Worm (Caenorhabditis elegans) whole organism, late embryonic: Measurements from ENCODE around the gene T25B9.9.

Experiments used
- C08G9.2 ChIP-seq: sonication (generic microtip); optimal IDR thresholded peaks from 2 replicates; lab custom pipeline; 2016; ENCODE audit warnings: mild to moderate bottlenecking, missing genetic modification characterization, moderate library complexity, missing compliant biosample characterization
- Y22D7AL.16 ChIP-seq: sonication (generic microtip); optimal IDR thresholded peaks from 2 replicates; lab custom pipeline; 2016; ENCODE audit warnings: missing genetic modification characterization, missing compliant biosample characterization
- ahr-1 ChIP-seq: sonication (generic microtip); optimal IDR thresholded peaks from 2 replicates; lab custom pipeline; 2016; ENCODE audit warnings: missing genetic modification characterization, missing compliant biosample characterization
- ceh-18 ChIP-seq: sonication (generic microtip); optimal IDR thresholded peaks from 2 replicates; lab custom pipeline; 2016; ENCODE audit warnings: missing genetic modification characterization, missing compliant biosample characterization
- ceh-19 ChIP-seq: fragments of 200-800 bp; sonication (Bioruptor generic); optimal IDR thresholded peaks from 2 replicates; lab custom pipeline; 2018; ENCODE audit warnings: mild to moderate bottlenecking, missing genetic modification characterization, missing compliant biosample characterization
- ceh-2 ChIP-seq: sonication (generic microtip); optimal IDR thresholded peaks from 2 replicates; lab custom pipeline; 2016; ENCODE audit warnings: missing genotype, missing genetic modification characterization, missing compliant biosample characterization
- ceh-22 ChIP-seq: sonication (generic microtip); optimal IDR thresholded peaks from 2 replicates; lab custom pipeline; 2017; ENCODE audit warnings: missing biosample characterization, missing genetic modification characterization
- ceh-24 ChIP-seq: sonication (generic microtip); optimal IDR thresholded peaks from 2 replicates; lab custom pipeline; 2016; ENCODE audit warnings: mild to moderate bottlenecking, missing genetic modification characterization, missing compliant biosample characterization
- ceh-30 ChIP-seq: fragments of 150-350 bp; optimal IDR thresholded peaks from 2 replicates; lab custom pipeline; 2014; ENCODE audit warnings: missing biosample characterization, missing genetic modification characterization
- ceh-31 ChIP-seq: sonication (generic microtip); optimal IDR thresholded peaks from 2 replicates; lab custom pipeline; 2016; ENCODE audit warnings: missing genetic modification characterization, missing compliant biosample characterization
- ceh-34 ChIP-seq: sonication (generic microtip); optimal IDR thresholded peaks from 2 replicates; lab custom pipeline; 2016; ENCODE audit warnings: mild to moderate bottlenecking, missing genetic modification characterization, missing compliant biosample characterization
- ceh-45 ChIP-seq: fragments of 200-800 bp; sonication (Bioruptor generic); IDR thresholded peaks from 2 replicates; pipeline ENCODE4 v1.3.6; 2022; ENCODE audit warnings: missing genetic modification reagents, missing genetic modification characterization, missing compliant biosample characterization
- che-1 ChIP-seq: sonication (generic microtip); optimal IDR thresholded peaks from 2 replicates; lab custom pipeline; 2016; ENCODE audit warnings: mild to moderate bottlenecking, missing genetic modification characterization, missing compliant biosample characterization
- dve-1 ChIP-seq: sonication (generic microtip); optimal IDR thresholded peaks from 2 replicates; lab custom pipeline; 2017; ENCODE audit warnings: antibody characterized with exemption, mild to moderate bottlenecking, missing genetic modification characterization, missing compliant biosample characterization
- elt-2 ChIP-seq: sonication (generic microtip); optimal IDR thresholded peaks from 2 replicates; lab custom pipeline; 2016; ENCODE audit warnings: missing genetic modification reagents, missing genetic modification characterization, missing compliant biosample characterization
- elt-4 ChIP-seq: sonication (generic microtip); optimal IDR thresholded peaks from 2 replicates; lab custom pipeline; 2016; ENCODE audit warnings: missing genetic modification characterization, missing compliant biosample characterization
- eyg-1 ChIP-seq: sonication (generic microtip); optimal IDR thresholded peaks from 2 replicates; lab custom pipeline; 2016; ENCODE audit warnings: missing genotype, missing genetic modification characterization, missing compliant biosample characterization
- fax-1 ChIP-seq: sonication (generic microtip); optimal IDR thresholded peaks from 2 replicates; lab custom pipeline; 2016; ENCODE audit warnings: missing genotype, missing genetic modification characterization, missing compliant biosample characterization
- fkh-10 ChIP-seq: fragments of 150-350 bp; optimal IDR thresholded peaks from 2 replicates; lab custom pipeline; 2014; ENCODE audit warnings: missing biosample characterization, missing genetic modification reagents, missing genetic modification characterization
- hlh-15 ChIP-seq: sonication (generic microtip); optimal IDR thresholded peaks from 2 replicates; lab custom pipeline; 2016; ENCODE audit warnings: missing genetic modification characterization, missing compliant biosample characterization
- hlh-30 ChIP-seq: sonication (generic microtip); optimal IDR thresholded peaks from 2 replicates; lab custom pipeline; 2017; ENCODE audit warnings: antibody characterized with exemption, missing genetic modification characterization, missing compliant biosample characterization; ENCODE audit not compliant: insufficient read depth
- odd-2 ChIP-seq: sonication (generic microtip); optimal IDR thresholded peaks from 2 replicates; lab custom pipeline; 2017; ENCODE audit warnings: antibody characterized with exemption, mild to moderate bottlenecking, missing genetic modification characterization, missing compliant biosample characterization
- pag-3 ChIP-seq: sonication (generic microtip); optimal IDR thresholded peaks from 2 replicates; lab custom pipeline; 2016; ENCODE audit warnings: missing compliant biosample characterization, missing genetic modification characterization, borderline replicate concordance
- pha-4 ChIP-seq: fragments of 150-350 bp; optimal IDR thresholded peaks from 2 replicates; lab custom pipeline; 2018; ENCODE audit warnings: missing biosample characterization, missing genetic modification reagents, missing genetic modification characterization
- pqm-1 ChIP-seq: sonication (generic microtip); optimal IDR thresholded peaks from 2 replicates; lab custom pipeline; 2016; ENCODE audit warnings: missing genetic modification characterization, missing compliant biosample characterization
- rnt-1 ChIP-seq: sonication (generic microtip); optimal IDR thresholded peaks from 2 replicates; lab custom pipeline; 2016; ENCODE audit warnings: missing genetic modification characterization, missing compliant biosample characterization
- sdc-2 ChIP-seq: sonication (generic microtip); optimal IDR thresholded peaks from 2 replicates; lab custom pipeline; 2016; ENCODE audit warnings: missing genotype, missing genetic modification characterization, missing compliant biosample characterization
- sox-4 ChIP-seq: sonication (generic microtip); optimal IDR thresholded peaks from 2 replicates; lab custom pipeline; 2017; ENCODE audit warnings: mild to moderate bottlenecking, missing genetic modification characterization, inconsistent platforms, missing compliant biosample characterization
- tbx-2 ChIP-seq: sonication (generic microtip); optimal IDR thresholded peaks from 2 replicates; lab custom pipeline; 2016; ENCODE audit warnings: missing genetic modification characterization, missing compliant biosample characterization
- ttx-3 ChIP-seq: sonication (generic microtip); optimal IDR thresholded peaks from 2 replicates; lab custom pipeline; 2016; ENCODE audit warnings: missing genetic modification reagents, missing genetic modification characterization, missing compliant biosample characterization
- unc-42 ChIP-seq: sonication (generic microtip); optimal IDR thresholded peaks from 2 replicates; lab custom pipeline; 2016; ENCODE audit warnings: missing genotype, missing genetic modification characterization, missing compliant biosample characterization
- unc-86 ChIP-seq: sonication (generic microtip); optimal IDR thresholded peaks from 2 replicates; lab custom pipeline; 2016; ENCODE audit warnings: missing genetic modification characterization, missing compliant biosample characterization
- ztf-16 ChIP-seq: sonication (generic microtip); optimal IDR thresholded peaks from 2 replicates; lab custom pipeline; 2017; ENCODE audit warnings: missing genetic modification characterization, missing compliant biosample characterization

Gene T25B9.9

DNA sequence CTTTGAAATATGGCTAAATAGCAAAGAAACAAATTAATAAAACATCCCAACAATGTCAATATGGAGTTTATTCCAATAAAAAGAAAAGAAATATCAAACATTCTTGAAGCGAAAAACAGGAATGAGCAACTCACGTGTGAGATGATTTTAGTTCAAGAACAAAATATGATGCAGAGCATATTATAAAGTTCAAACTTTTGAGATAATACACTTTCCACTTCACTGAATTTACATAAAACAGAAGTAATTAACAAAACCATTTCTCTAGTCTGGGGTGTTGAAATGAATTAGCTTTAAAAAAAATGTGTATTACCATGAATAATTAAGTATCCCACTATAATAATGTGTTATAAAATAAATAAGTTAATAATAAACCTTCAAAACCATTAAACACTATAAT lies 17.3 kb downstream of the T25B9.9 start, which contains the start of gene srd-7:
srd-7 (minus strand) TSS at position 101 of the 400 bp plus-strand sequence.
- TF ChIP-seq hlh-15 (tag; lab: Kevin White, UChicago) (no peak), unc-86 (no peak), pag-3 (tag; lab: Kevin White, UChicago) (no peak), hlh-30 (tag; lab: Kevin White, UChicago) (no peak)
- TF ChIP-seq, all 69 proteins: peak for 0

DNA sequence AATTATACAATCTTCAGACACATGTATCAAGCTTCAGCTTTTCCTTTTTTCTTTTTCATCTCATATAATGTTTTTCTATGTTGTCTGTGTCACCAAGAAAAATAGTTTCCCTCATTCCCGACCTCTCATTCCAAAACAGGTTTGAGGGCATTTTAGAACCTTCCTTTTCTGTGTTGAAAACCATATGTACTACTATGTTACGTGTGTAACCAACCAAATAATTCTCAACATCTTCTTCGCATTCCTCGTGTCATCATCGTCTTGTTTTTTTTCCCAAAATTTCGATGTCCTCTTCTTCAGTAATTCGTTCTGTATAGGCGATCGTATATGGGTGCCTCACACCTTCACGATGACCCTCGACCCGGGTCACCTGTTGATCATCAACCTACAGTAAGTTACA lies 20.9 kb downstream of the T25B9.9 start, which contains the start of gene pept-2:
pept-2 (plus strand) TSS at position 301 of the 400 bp plus-strand sequence.
- no peak for TF ChIP-seq ceh-24 (tag; lab: Kevin White, UChicago)
- no peak for TF ChIP-seq tbx-2 (tag; lab: Kevin White, UChicago)
- no peak for TF ChIP-seq odd-2 (tag; lab: Kevin White, UChicago)
- no peak for TF ChIP-seq fkh-10 (GFP tag; lab: Kevin White, UChicago)
- TF ChIP-seq C08G9.2 (tag; lab: Kevin White, UChicago), result no peak
- TF ChIP-seq elt-4 (tag; lab: Kevin White, UChicago), result no peak
- TF ChIP-seq ceh-45 (GFP tag; lab: Robert Waterston, UW), result no peak
- TF ChIP-seq eyg-1, result no peak
- TF ChIP-seq ceh-31 (tag; lab: Kevin White, UChicago), result no peak
- no peak for TF ChIP-seq sox-4 (tag; lab: Kevin White, UChicago)
- no peak for TF ChIP-seq ahr-1 (tag; lab: Kevin White, UChicago)
- no peak for TF ChIP-seq unc-42 (tag; lab: Kevin White, UChicago)
- no peak for TF ChIP-seq che-1 (tag; lab: Kevin White, UChicago)
- no peak for TF ChIP-seq ceh-19
- TF ChIP-seq dve-1, result no peak
- TF ChIP-seq fax-1 (tag; lab: Kevin White, UChicago), result no peak
- no peak for TF ChIP-seq ceh-34 (tag; lab: Kevin White, UChicago)
- no peak for TF ChIP-seq sdc-2 (tag; lab: Kevin White, UChicago)

DNA sequence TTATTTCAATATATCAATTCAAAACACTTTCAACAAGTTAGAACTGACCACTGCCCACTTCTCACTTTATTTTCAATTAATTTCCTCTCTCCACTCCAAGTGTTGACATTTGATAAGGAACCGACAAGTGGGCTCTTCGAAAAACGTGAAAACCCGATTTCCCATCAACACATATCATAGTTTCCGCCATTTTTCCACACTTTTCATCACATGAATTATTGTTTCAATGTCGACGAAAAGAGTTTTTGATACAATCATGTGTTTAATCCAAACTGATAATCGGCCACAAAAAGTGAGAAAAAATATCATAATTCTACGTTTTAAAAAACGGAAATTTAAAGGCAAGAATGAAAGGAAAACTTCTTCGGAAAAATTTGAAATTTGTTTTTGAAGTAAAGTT lies 26.2 kb downstream of the T25B9.9 start:
- TF ChIP-seq pqm-1 (no peak), ceh-2 (tag; lab: Kevin White, UChicago) (no peak), ceh-34 (tag; lab: Kevin White, UChicago) (no peak)
- TF ChIP-seq, all 69 proteins: peak for 0

DNA sequence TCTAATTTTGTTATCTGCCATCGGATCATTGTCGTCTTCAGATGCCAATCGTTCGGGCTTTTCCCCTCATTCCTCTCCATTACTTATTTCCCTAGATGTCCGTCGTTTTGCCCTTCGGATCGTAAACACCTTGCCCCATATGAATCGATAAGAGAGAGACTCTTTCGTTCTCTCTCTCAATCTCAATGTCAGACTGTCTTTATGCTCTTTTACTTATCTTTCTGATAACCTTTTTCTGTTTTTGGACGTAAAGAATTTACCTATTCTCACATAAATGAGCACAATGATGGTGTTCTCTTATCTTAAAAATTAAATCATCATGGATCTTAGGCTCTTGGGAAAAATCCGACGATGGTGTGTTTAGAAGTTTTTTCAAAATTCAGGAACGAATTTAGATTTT lies 27.3 kb downstream of the T25B9.9 start:
- TF ChIP-seq elt-2, result peak; percentile 53
- TF ChIP-seq ahr-1 (tag; lab: Kevin White, UChicago), result no peak
- no peak for TF ChIP-seq ceh-22 (tag; lab: Kevin White, UChicago)

DNA sequence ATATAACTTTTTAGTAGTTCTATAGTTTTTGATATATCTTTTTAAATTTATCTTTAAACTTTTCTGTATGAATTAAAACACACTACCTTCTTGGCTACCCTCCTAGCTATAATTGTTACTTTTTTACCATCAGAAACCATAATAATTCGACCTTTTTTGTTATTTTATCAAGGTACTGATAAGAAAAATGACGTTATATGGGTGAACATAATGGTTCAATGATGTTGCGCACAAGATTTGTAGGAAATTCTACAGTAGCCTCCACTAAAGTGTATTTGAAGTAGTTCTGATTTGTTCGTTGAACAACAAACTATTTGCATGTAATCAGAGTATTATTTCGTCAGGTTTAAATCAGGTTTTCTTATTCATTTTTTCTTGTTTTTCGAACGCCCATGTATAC lies 29.2 kb downstream of the T25B9.9 start:
- TF ChIP-seq ceh-18 (tag; lab: Kevin White, UChicago) (no peak), pag-3 (tag; lab: Kevin White, UChicago) (no peak), ttx-3 (no peak), elt-2 (peak; percentile 36), Y22D7AL.16 (no peak), pha-4 (tag; lab: Kevin White, UChicago) (no peak), rnt-1 (tag; lab: Kevin White, UChicago) (no peak), ztf-16 (tag; lab: Kevin White, UChicago) (no peak)

DNA sequence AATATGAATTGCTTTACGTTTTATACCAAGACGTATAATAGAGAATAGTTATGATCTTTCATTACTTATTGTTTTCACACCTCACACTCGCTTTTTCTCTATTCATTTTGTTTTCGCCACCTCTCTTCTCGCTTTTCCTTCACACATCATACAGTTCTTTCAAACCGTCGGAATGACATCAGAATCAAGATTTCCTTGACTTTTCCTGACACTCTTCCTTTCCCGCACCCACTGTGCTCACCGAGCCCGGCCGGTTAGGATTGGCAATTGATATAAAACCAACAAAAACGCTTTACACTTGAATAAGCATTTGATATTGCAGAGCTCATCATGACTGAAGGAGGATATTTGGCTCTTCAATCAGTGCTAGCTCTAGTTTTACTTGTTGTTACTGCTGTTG lies 29.9 kb downstream of the T25B9.9 start, which contains the start of gene zipt-2.1:
zipt-2.1 (plus strand) TSS at position 301 of the 400 bp plus-strand sequence.
- no peak for TF ChIP-seq ceh-30 (tag; lab: Kevin White, UChicago)
- TF ChIP-seq, all 69 proteins: peak for 0
